ENCODE assay signal across 2 worm cellular contexts in genomic region chrX:1491036-1491435, ce11.
TF ChIP-seq lines count a peak whose summit lies in the region.

No protein-coding gene starts in this region.

TF ChIP-seq in whole organism, L4 larva, 104 proteins besides CTCF, POLR2A, EP300 and RAD21:
- TF ChIP-seq madf-9 (GFP tag; conservative IDR thresholded peaks at IDR 0.05; lab: Robert Waterston, UW): no peak
- no peak for TF ChIP-seq hlh-11 (tag; optimal IDR thresholded peaks at IDR 0.05; lab: Kevin White, UChicago)
- TF ChIP-seq egl-43 (GFP tag; IDR thresholded peaks at IDR 0.05; lab: Robert Waterston, UW): peak; percentile 45; the same call in 1 of the 2 replicates
- TF ChIP-seq daf-16 (GFP tag; optimal IDR thresholded peaks at IDR 0.05; lab: Kevin White, UChicago): no peak
- peak; percentile 8 for TF ChIP-seq daf-16 (tag; optimal IDR thresholded peaks at IDR 0.05; lab: Kevin White, UChicago)
- no peak for TF ChIP-seq vab-7 (GFP tag; IDR thresholded peaks at IDR 0.05; lab: Robert Waterston, UW)
- peak; percentile 77 for TF ChIP-seq aha-1 (tag; lab: Kevin White, UChicago)
- TF ChIP-seq unc-39 (tag; optimal IDR thresholded peaks at IDR 0.05; lab: Kevin White, UChicago): no peak
- TF ChIP-seq php-3 (GFP tag; IDR thresholded peaks at IDR 0.05; lab: Robert Waterston, UW): no peak

TF ChIP-seq in whole organism, young adult, 124 proteins besides CTCF, POLR2A, EP300 and RAD21:
- peak; percentile 83 for TF ChIP-seq tbp1 (GFP tag; optimal IDR thresholded peaks at IDR 0.05; lab: Kevin White, UChicago)
- TF ChIP-seq hlh-26 (GFP tag; conservative IDR thresholded peaks at IDR 0.05; lab: Robert Waterston, UW): no peak
- TF ChIP-seq him-1 (tag; optimal IDR thresholded peaks at IDR 0.05; lab: Kevin White, UChicago): no peak
- TF ChIP-seq efl-1 (GFP tag; optimal IDR thresholded peaks at IDR 0.05; lab: Kevin White, UChicago): no peak
- TF ChIP-seq lin-26 (GFP tag; IDR thresholded peaks at IDR 0.05; lab: Robert Waterston, UW): peak; percentile 45; the same call in 1 of the 2 replicates
- TF ChIP-seq chd-7 (tag; optimal IDR thresholded peaks at IDR 0.05; lab: Kevin White, UChicago): no peak
- no peak for TF ChIP-seq cebp-1 (GFP tag; IDR thresholded peaks at IDR 0.05; lab: Robert Waterston, UW)
- TF ChIP-seq cebp-1 (tag; optimal IDR thresholded peaks at IDR 0.05; lab: Kevin White, UChicago): no peak
- no peak for TF ChIP-seq nhr-27 (tag; optimal IDR thresholded peaks at IDR 0.05; lab: Kevin White, UChicago)
- TF ChIP-seq nhr-80 (tag; optimal IDR thresholded peaks at IDR 0.05; lab: Kevin White, UChicago): no peak
- TF ChIP-seq T26A5.8 (tag; optimal IDR thresholded peaks at IDR 0.05; lab: Kevin White, UChicago): no peak
- no peak for TF ChIP-seq sdz-38 (tag; optimal IDR thresholded peaks at IDR 0.05; lab: Kevin White, UChicago)
- no peak for TF ChIP-seq nhr-179 (tag; optimal IDR thresholded peaks at IDR 0.05; lab: Kevin White, UChicago)
- TF ChIP-seq Y67H2A.10 (GFP tag; conservative IDR thresholded peaks at IDR 0.05; lab: Robert Waterston, UW): no peak
- TF ChIP-seq hmg-1.2 (GFP tag; IDR thresholded peaks at IDR 0.05; lab: Robert Waterston, UW): no peak
- no peak for TF ChIP-seq ceh-100 (GFP tag; IDR thresholded peaks at IDR 0.05; lab: Robert Waterston, UW)
- no peak for TF ChIP-seq unc-62 (GFP tag; optimal IDR thresholded peaks at IDR 0.05; lab: Kevin White, UChicago)
- no peak for TF ChIP-seq snpc-3.4 (tag; optimal IDR thresholded peaks at IDR 0.05; lab: Kevin White, UChicago)
- no peak for TF ChIP-seq ZK185.1 (tag; optimal IDR thresholded peaks at IDR 0.05; lab: Kevin White, UChicago; ENCODE audit: poor library complexity, severe bottlenecking)
- no peak for TF ChIP-seq B0035.1 (tag; optimal IDR thresholded peaks at IDR 0.05; lab: Kevin White, UChicago)
- TF ChIP-seq nhr-90 (tag; optimal IDR thresholded peaks at IDR 0.05; lab: Kevin White, UChicago): no peak
- no peak for TF ChIP-seq lsl-1 (GFP tag; optimal IDR thresholded peaks at IDR 0.05; lab: Kevin White, UChicago)
- no peak for TF ChIP-seq D2030.7 (GFP tag; IDR thresholded peaks at IDR 0.05; lab: Robert Waterston, UW)
- no peak for TF ChIP-seq dpl-1 (GFP tag; optimal IDR thresholded peaks at IDR 0.05; lab: Kevin White, UChicago)
- TF ChIP-seq F55B11.4 (tag; optimal IDR thresholded peaks at IDR 0.05; lab: Kevin White, UChicago; ENCODE audit: borderline replicate concordance, insufficient read depth): no peak
- no peak for TF ChIP-seq ceh-27 (GFP tag; optimal IDR thresholded peaks at IDR 0.05; lab: Kevin White, UChicago)
- no peak for TF ChIP-seq mel-28 (tag; optimal IDR thresholded peaks at IDR 0.05; lab: Kevin White, UChicago; ENCODE audit: borderline replicate concordance)
- no peak for TF ChIP-seq hsf-1 (GFP tag; IDR thresholded peaks at IDR 0.05; lab: Robert Waterston, UW)
- TF ChIP-seq ztf-22 (GFP tag; optimal IDR thresholded peaks at IDR 0.05; lab: Kevin White, UChicago): no peak
- TF ChIP-seq die-1 (tag; optimal IDR thresholded peaks at IDR 0.05; lab: Kevin White, UChicago): peak; percentile 15
- peak; percentile 38 for TF ChIP-seq rpc-1 (optimal IDR thresholded peaks at IDR 0.05; lab: Kevin White, UChicago)
- peak; percentile 75 for TF ChIP-seq rpc-1 (tag; optimal IDR thresholded peaks at IDR 0.05; lab: Kevin White, UChicago)
- no peak for TF ChIP-seq Y56A3A.18 (GFP tag; IDR thresholded peaks at IDR 0.05; lab: Robert Waterston, UW)
- no peak for TF ChIP-seq attf-5 (GFP tag; optimal IDR thresholded peaks at IDR 0.05; lab: Kevin White, UChicago)
- no peak for TF ChIP-seq unc-130 (GFP tag; optimal IDR thresholded peaks at IDR 0.05; lab: Kevin White, UChicago)
- TF ChIP-seq madf-6 (GFP tag; IDR thresholded peaks at IDR 0.05; lab: Robert Waterston, UW): no peak
- peak; percentile 53 for TF ChIP-seq B0261.1 (tag; optimal IDR thresholded peaks at IDR 0.05; lab: Kevin White, UChicago)
- no peak for TF ChIP-seq ets-4 (GFP tag; optimal IDR thresholded peaks at IDR 0.05; lab: Kevin White, UChicago)
